Worm (Caenorhabditis elegans): ENCODE data around the gene mrps-11.

The mrps-11 gene

DNA sequence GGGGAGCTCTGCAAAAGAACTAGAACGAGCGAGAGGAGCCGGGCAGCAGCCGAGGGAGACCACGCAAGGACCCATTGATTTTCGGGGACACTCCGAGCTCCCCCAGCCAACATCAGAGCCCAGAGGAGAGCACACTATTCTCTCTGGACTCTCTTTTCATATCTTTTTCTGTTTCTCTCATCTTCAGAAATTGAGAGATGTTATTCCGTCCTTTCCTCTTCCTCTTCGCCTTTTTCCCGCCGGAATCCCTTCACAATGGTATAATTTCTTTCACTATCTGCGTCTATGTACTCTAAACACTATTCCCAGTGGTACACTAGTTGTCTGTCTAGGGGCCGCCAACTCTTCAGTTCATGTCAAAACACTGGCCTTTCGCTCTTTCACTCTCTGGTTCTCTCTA is 29.0 kb downstream of the mrps-11 start (continued):
- peak; percentile 68 for TF ChIP-seq ceh-63 (GFP tag; optimal IDR thresholded peaks at IDR 0.05)
- TF ChIP-seq C04F5.9 (tag; optimal IDR thresholded peaks at IDR 0.05): no peak
- peak; percentile 92 for TF ChIP-seq swsn-7 (tag; optimal IDR thresholded peaks at IDR 0.05)
- TF ChIP-seq zip-4 (GFP tag; optimal IDR thresholded peaks at IDR 0.05): no peak
- no peak for TF ChIP-seq lin-39 (tag; optimal IDR thresholded peaks at IDR 0.05)
- peak; percentile 91 for TF ChIP-seq snu-23 (GFP tag; optimal IDR thresholded peaks at IDR 0.05)
- TF ChIP-seq unc-30 (tag; optimal IDR thresholded peaks at IDR 0.05): no peak
- no peak for TF ChIP-seq nhr-76 (tag; optimal IDR thresholded peaks at IDR 0.05)
- TF ChIP-seq alr-1 (tag; optimal IDR thresholded peaks at IDR 0.05; ENCODE audit: borderline replicate concordance): no peak

DNA sequence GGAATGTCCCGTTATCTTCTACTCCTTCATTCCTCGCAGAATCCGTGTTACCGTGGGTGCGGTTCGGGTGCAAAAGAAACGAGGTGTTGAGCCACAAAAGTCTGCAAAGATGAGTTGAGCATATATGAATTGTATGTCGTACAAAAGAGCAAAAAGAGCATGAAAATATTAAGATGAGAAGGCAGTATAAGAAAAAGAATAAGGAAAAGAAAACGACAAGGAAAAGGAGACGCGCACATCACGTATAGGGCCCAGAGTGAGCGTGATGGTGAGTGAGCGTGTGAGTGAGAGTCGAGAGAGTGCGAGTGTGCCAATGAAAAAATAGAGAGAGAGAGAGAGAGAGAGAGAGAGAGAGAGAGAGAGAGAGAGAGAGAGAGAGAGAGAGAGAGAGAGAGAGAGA is 31.5 kb downstream of the mrps-11 start, which contains the start of gene egl-10:
TSS of gene egl-10 (minus strand) at position 101 of the 400 bp plus-strand sequence.
- no peak for TF ChIP-seq ama-1 (optimal IDR thresholded peaks at IDR 0.05)
- peak in 1 of 2 experiments; percentile 10 for TF ChIP-seq lsy-2 (tag; optimal IDR thresholded peaks at IDR 0.05)
- no peak for TF ChIP-seq pax-3 (tag; optimal IDR thresholded peaks at IDR 0.05)
- TF ChIP-seq lin-14 (GFP tag; optimal IDR thresholded peaks at IDR 0.05): peak; percentile 6
- TF ChIP-seq egl-13 (tag; optimal IDR thresholded peaks at IDR 0.05): no peak
- TF ChIP-seq lin-35 (GFP tag; optimal IDR thresholded peaks at IDR 0.05): peak in 1 of 2 experiments; percentile 4
- TF ChIP-seq efl-1 (optimal IDR thresholded peaks at IDR 0.05): peak; percentile 19 to 29
- peak in 1 of 2 experiments; percentile 65 for TF ChIP-seq efl-1 (GFP tag; optimal IDR thresholded peaks at IDR 0.05 in 1 of 2)

DNA sequence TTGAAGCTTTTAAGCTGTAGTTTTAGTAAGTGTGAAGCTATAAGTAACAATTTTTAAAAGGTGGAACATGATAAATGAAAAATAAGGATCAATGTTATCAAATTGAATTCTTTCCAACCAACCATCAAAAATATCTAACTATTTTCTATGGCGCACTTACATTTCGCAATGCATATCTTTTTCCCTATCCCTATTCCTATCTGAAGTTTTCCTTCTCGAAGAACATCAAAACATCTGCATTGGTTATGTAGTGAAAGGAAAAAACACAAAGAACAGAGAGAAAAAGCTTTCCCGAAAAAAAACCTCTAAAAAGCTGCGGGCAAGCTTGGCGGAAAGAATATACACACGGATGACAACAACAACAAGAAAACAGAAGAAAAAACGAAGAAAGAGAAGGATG is 33.8 kb downstream of the mrps-11 start:
- TF ChIP-seq lin-14 (GFP tag; optimal IDR thresholded peaks at IDR 0.05): no peak
- no peak for TF ChIP-seq mep-1 (tag; optimal IDR thresholded peaks at IDR 0.05)
- TF ChIP-seq jun-1 (tag; optimal IDR thresholded peaks at IDR 0.05): no peak
- TF ChIP-seq efl-1 (optimal IDR thresholded peaks at IDR 0.05): no peak
- peak in 1 of 2 experiments; percentile 37 for TF ChIP-seq efl-1 (GFP tag; optimal IDR thresholded peaks at IDR 0.05 in 1 of 2)

DNA sequence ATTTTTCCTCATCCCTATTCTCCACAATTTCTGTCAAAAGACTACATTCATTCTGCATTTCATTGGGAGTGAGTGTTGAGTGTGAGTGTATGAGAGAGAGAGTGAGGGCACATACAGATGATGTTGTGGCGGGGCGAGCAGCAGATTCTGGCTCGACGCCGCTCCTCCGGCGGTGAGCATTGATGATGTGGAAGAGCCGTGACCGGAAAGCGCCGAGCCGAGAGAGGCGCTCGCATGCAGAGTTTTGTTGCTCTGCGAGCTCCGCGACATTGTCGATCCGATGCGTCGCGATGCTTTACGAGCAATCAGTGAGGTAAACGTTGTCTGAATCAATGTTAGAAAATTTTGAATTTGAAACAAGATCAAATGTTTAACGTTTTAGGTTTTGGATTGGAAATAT is 38.7 kb downstream of the mrps-11 start:
- TF ChIP-seq fos-1 (tag; optimal IDR thresholded peaks at IDR 0.05) (no peak), lsy-2 (tag; optimal IDR thresholded peaks at IDR 0.05) (no peak), hpl-2 (GFP tag; optimal IDR thresholded peaks at IDR 0.05) (no peak), nhr-11 (tag; optimal IDR thresholded peaks at IDR 0.05) (no peak), fkh-10 (GFP tag; optimal IDR thresholded peaks at IDR 0.05) (peak; percentile 3), lin-14 (GFP tag; optimal IDR thresholded peaks at IDR 0.05) (peak; percentile 45), ceh-82 (tag; optimal IDR thresholded peaks at IDR 0.05) (peak in 1 of 3 experiments; percentile 19), dpl-1 (GFP tag; optimal IDR thresholded peaks at IDR 0.05) (peak in 1 of 3 experiments; percentile 0), pqm-1 (tag; optimal IDR thresholded peaks at IDR 0.05) (no peak), sox-4 (tag; optimal IDR thresholded peaks at IDR 0.05) (no peak), sptf-1 (tag; optimal IDR thresholded peaks at IDR 0.05) (no peak), tlp-1 (tag; optimal IDR thresholded peaks at IDR 0.05) (no peak), ama-1 (optimal IDR thresholded peaks at IDR 0.05) (no peak), lin-35 (GFP tag; optimal IDR thresholded peaks at IDR 0.05) (no peak), alr-1 (tag; optimal IDR thresholded peaks at IDR 0.05; ENCODE audit: borderline replicate concordance) (no peak), unc-86 (tag; optimal IDR thresholded peaks at IDR 0.05) (no peak), sup-37 (GFP tag; optimal IDR thresholded peaks at IDR 0.05) (no peak)

DNA sequence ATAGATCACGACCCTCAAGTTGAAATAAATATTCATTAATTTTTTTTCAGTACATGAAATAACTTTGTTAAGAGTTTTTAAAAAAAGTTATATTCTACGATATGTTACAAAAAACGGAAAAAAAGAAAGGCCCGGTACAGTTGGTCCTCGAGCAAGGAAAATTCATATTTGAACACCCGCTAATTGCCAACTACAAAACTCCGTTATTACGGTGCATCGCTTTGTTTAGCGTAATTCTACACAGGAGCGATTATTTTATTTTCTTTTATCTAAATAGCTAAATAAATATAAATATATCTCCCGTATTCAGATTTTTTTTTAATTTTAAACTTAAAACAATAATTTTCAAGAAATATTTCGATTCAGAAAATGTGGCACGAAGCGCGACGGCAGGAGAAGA is 44.0 kb downstream of the mrps-11 start, which contains the start of gene F28C1.1:
TSS of gene F28C1.1 (plus strand) at position 365 of the 400 bp plus-strand sequence.
- TF ChIP-seq sox-4 (tag; optimal IDR thresholded peaks at IDR 0.05) (no peak), rnt-1 (tag; optimal IDR thresholded peaks at IDR 0.05) (peak; percentile 9), skn-1 (tag; optimal IDR thresholded peaks at IDR 0.05) (peak; percentile 68), nhr-85 (tag) (peak; percentile 23), dpl-1 (GFP tag; optimal IDR thresholded peaks at IDR 0.05) (peak; percentile 84 to 92 (median 88)), efl-3 (GFP tag; optimal IDR thresholded peaks at IDR 0.05) (no peak), efl-1 (optimal IDR thresholded peaks at IDR 0.05) (peak; percentile 60 to 90), efl-1 (GFP tag; optimal IDR thresholded peaks at IDR 0.05 in 1 of 2) (peak; percentile 92 to 99), nhr-237 (tag; optimal IDR thresholded peaks at IDR 0.05) (peak; percentile 3), blmp-1 (tag; optimal IDR thresholded peaks at IDR 0.05) (peak; percentile 29), tbx-2 (tag; optimal IDR thresholded peaks at IDR 0.05) (peak; percentile 12), lsy-2 (tag; optimal IDR thresholded peaks at IDR 0.05) (peak in 1 of 2 experiments; percentile 70), nhr-90 (tag; optimal IDR thresholded peaks at IDR 0.05; ENCODE audit: poor library complexity) (peak; percentile 12), lin-35 (GFP tag; optimal IDR thresholded peaks at IDR 0.05) (peak; percentile 86 to 95), ceh-82 (tag; optimal IDR thresholded peaks at IDR 0.05) (peak in 1 of 3 experiments; percentile 34), nhr-28 (tag; optimal IDR thresholded peaks at IDR 0.05) (no peak), xbp-1 (tag; optimal IDR thresholded peaks at IDR 0.05) (peak; percentile 18), C16A3.4 (tag; optimal IDR thresholded peaks at IDR 0.05) (peak; percentile 43), lir-3 (tag; optimal IDR thresholded peaks at IDR 0.05; ENCODE audit: poor library complexity) (no peak), ceh-88 (GFP tag; IDR thresholded peaks at IDR 0.05) (no peak), nhr-20 (tag; optimal IDR thresholded peaks at IDR 0.05) (peak; percentile 25)

All from whole organism, L1 larva.